Worm (Caenorhabditis elegans) whole organism, L3 larva: ENCODE measurements around the gene srh-220.

Source experiments
- ceh-82 ChIP-seq: fragments of 150-350 bp; optimal IDR thresholded peaks from 2 replicates; lab custom pipeline; 2014; ENCODE audit warnings: missing biosample characterization, missing genetic modification characterization
- elt-3 ChIP-seq, 3 experiments: fragments of 150-350 bp in 1 of 3; sonication (generic microtip) in 2 of 3; optimal IDR thresholded peaks; 2 replicates in 2 of 3; 4 replicates in 1 of 3; lab custom pipeline; 2014 to 2017; ENCODE audit warnings: missing biosample characterization in 3 of 3, missing genetic modification characterization in 3 of 3
- fos-1 ChIP-seq: fragments of 150-350 bp; optimal IDR thresholded peaks from 2 replicates; lab custom pipeline; 2014; ENCODE audit warnings: missing biosample characterization, missing genetic modification characterization
- lin-39 ChIP-seq: fragments of 150-350 bp; optimal IDR thresholded peaks from 2 replicates; lab custom pipeline; 2018; ENCODE audit warnings: missing biosample characterization, missing genetic modification reagents, missing genetic modification characterization
- mdl-1 ChIP-seq: fragments of 150-350 bp; optimal IDR thresholded peaks from 2 replicates; lab custom pipeline; 2014; ENCODE audit warnings: missing biosample characterization, missing genetic modification characterization
- nhr-12 ChIP-seq: fragments of 150-350 bp; optimal IDR thresholded peaks from 2 replicates; lab custom pipeline; 2014; ENCODE audit warnings: missing biosample characterization, missing genetic modification characterization
- pqm-1 ChIP-seq: fragments of 150-350 bp; optimal IDR thresholded peaks from 2 replicates; lab custom pipeline; 2017; ENCODE audit warnings: missing biosample characterization, missing genetic modification characterization, inconsistent platforms
- unc-39 ChIP-seq: sonication (generic microtip); optimal IDR thresholded peaks from 4 replicates; lab custom pipeline; 2017; ENCODE audit warnings: missing biosample characterization, missing genetic modification characterization

ce11 chrIV:4025923-4026322 is 48.1 kb upstream of the srh-220 start:
- peak; percentile 35 for TF ChIP-seq pqm-1 (tag; lab: Kevin White, UChicago)
- no peak for TF ChIP-seq ceh-82 (tag; lab: Kevin White, UChicago)
- peak; percentile 84 for TF ChIP-seq lin-39 (tag; lab: Kevin White, UChicago)
- TF ChIP-seq fos-1: no peak
- no peak for TF ChIP-seq elt-3 (tag; optimal IDR thresholded peaks at IDR 0.05; lab: Kevin White, UChicago)
- TF ChIP-seq unc-39 (tag; lab: Kevin White, UChicago): no peak
- TF ChIP-seq mdl-1 (tag; lab: Kevin White, UChicago): peak; percentile 92
- TF ChIP-seq nhr-12 (tag; lab: Kevin White, UChicago): no peak
